Fruit fly (Drosophila melanogaster) whole organism, prepupa: ENCODE measurements around the gene CG6689.

Source experiments
- Blimp-1 ChIP-seq: fragments of 200-800 bp; sonication (Bioruptor generic); optimal IDR thresholded peaks from 3 replicates; lab custom pipeline; 2017; ENCODE audit warnings: missing biosample characterization, missing genetic modification characterization, mild to moderate bottlenecking, moderate library complexity, missing genetic modification reagents
- CG10631 ChIP-seq: fragments of 200-800 bp; sonication (Bioruptor generic); optimal IDR thresholded peaks from 2 replicates; lab custom pipeline; 2016; ENCODE audit warnings: missing biosample characterization, missing genetic modification characterization
- CG11294 ChIP-seq: fragments of 200-800 bp; sonication (Bioruptor generic); IDR thresholded peaks from 2 replicates; pipeline ENCODE4 v1.3.6; 2022; ENCODE audit warnings: missing biosample characterization, missing genetic modification characterization
- CG11762 ChIP-seq: fragments of 200-800 bp; sonication (Bioruptor generic); optimal IDR thresholded peaks from 3 replicates; lab custom pipeline; 2016; ENCODE audit warnings: missing biosample characterization, missing genetic modification characterization; ENCODE audit not compliant: insufficient read depth
- CG11902 ChIP-seq: fragments of 200-800 bp; sonication (Bioruptor generic); optimal IDR thresholded peaks from 3 replicates; lab custom pipeline; 2016; ENCODE audit warnings: missing biosample characterization, missing genetic modification characterization
- CG15336 ChIP-seq: fragments of 200-800 bp; sonication (Bioruptor generic); IDR thresholded peaks from 2 replicates; pipeline ENCODE4 v1.3.6; 2022; ENCODE audit warnings: missing biosample characterization, missing genetic modification characterization
- CG3032 ChIP-seq: fragments of 200-800 bp; optimal IDR thresholded peaks from 2 replicates; lab custom pipeline; 2019; ENCODE audit warnings: missing biosample characterization, mild to moderate bottlenecking, missing genetic modification characterization, moderate library complexity
- CG31627 ChIP-seq: fragments of 200-800 bp; sonication (Bioruptor generic); optimal IDR thresholded peaks from 3 replicates; lab custom pipeline; 2016; ENCODE audit warnings: missing biosample characterization, missing genetic modification characterization
- CG32006 ChIP-seq: fragments of 200-800 bp; sonication (Bioruptor generic); optimal IDR thresholded peaks from 3 replicates; lab custom pipeline; 2017; ENCODE audit warnings: missing biosample characterization, mild to moderate bottlenecking, missing genetic modification characterization
- CG34406 ChIP-seq: fragments of 200-800 bp; sonication (Bioruptor generic); optimal IDR thresholded peaks from 3 replicates; lab custom pipeline; 2016; ENCODE audit warnings: missing biosample characterization, missing genetic modification characterization
- CG3919 ChIP-seq: fragments of 200-800 bp; sonication (Bioruptor generic); optimal IDR thresholded peaks from 3 replicates; lab custom pipeline; 2016; ENCODE audit warnings: missing biosample characterization, missing genetic modification characterization
- CG6163 ChIP-seq: fragments of 200-800 bp; sonication (Bioruptor generic); IDR thresholded peaks from 3 replicates; pipeline ENCODE4 v1.3.6; 2022; ENCODE audit warnings: missing biosample characterization, missing genetic modification characterization
- CG6276 ChIP-seq: fragments of 200-800 bp; sonication (Bioruptor generic); optimal IDR thresholded peaks from 2 replicates; lab custom pipeline; 2017; ENCODE audit warnings: missing biosample characterization, mild to moderate bottlenecking, missing genetic modification characterization
- CG6792 ChIP-seq: fragments of 200-800 bp; sonication (Bioruptor generic); optimal IDR thresholded peaks from 3 replicates; lab custom pipeline; 2016; ENCODE audit warnings: missing biosample characterization, missing genetic modification characterization
- CG6808 ChIP-seq: fragments of 200-800 bp; sonication (Bioruptor generic); optimal IDR thresholded peaks from 3 replicates; lab custom pipeline; 2017; ENCODE audit warnings: missing biosample characterization, missing genetic modification characterization, mild to moderate bottlenecking, moderate library complexity, missing genetic modification reagents
- CG6854 ChIP-seq: fragments of 200-800 bp; sonication (Bioruptor generic); optimal IDR thresholded peaks from 2 replicates; lab custom pipeline; 2017; ENCODE audit warnings: missing biosample characterization, mild to moderate bottlenecking, missing genetic modification characterization
- CG7368 ChIP-seq: fragments of 200-800 bp; sonication (Bioruptor generic); optimal IDR thresholded peaks from 3 replicates; lab custom pipeline; 2016; ENCODE audit warnings: missing biosample characterization, missing genetic modification characterization
- CG8119 ChIP-seq: fragments of 200-800 bp; sonication (Bioruptor generic); IDR thresholded peaks from 3 replicates; pipeline ENCODE4 v1.3.6; 2022; ENCODE audit warnings: missing biosample characterization, missing genetic modification characterization
- CG8319 ChIP-seq: fragments of 200-800 bp; sonication (Bioruptor generic); optimal IDR thresholded peaks from 3 replicates; lab custom pipeline; 2016; ENCODE audit warnings: missing biosample characterization, missing genetic modification characterization
- CG8632 ChIP-seq: fragments of 200-800 bp; sonication (Bioruptor generic); optimal IDR thresholded peaks from 3 replicates; lab custom pipeline; 2016; ENCODE audit warnings: missing biosample characterization, missing genetic modification characterization
- CG9139 ChIP-seq: fragments of 200-800 bp; sonication (Bioruptor generic); optimal IDR thresholded peaks from 3 replicates; lab custom pipeline; 2017; ENCODE audit warnings: missing biosample characterization, mild to moderate bottlenecking, missing genetic modification characterization
- Eip75B ChIP-seq: fragments of 200-800 bp; sonication (Bioruptor generic); optimal IDR thresholded peaks from 3 replicates; lab custom pipeline; 2016; ENCODE audit warnings: missing biosample characterization, missing genetic modification characterization
- Eip78C ChIP-seq: fragments of 200-800 bp; sonication (Bioruptor generic); peaks from one replicate; lab custom pipeline; 2016; ENCODE audit warnings: missing biosample characterization, missing genetic modification characterization
- Eip93F ChIP-seq: fragments of 200-800 bp; sonication (Bioruptor generic); optimal IDR thresholded peaks from 2 replicates; lab custom pipeline; 2016; ENCODE audit warnings: missing biosample characterization, mild to moderate bottlenecking, missing genetic modification characterization
- Gug ChIP-seq: fragments of 200-800 bp; sonication (Bioruptor generic); IDR thresholded peaks from 2 replicates; pipeline ENCODE4 v1.3.6; 2022; ENCODE audit warnings: missing biosample characterization, missing genetic modification characterization
- Hr38 ChIP-seq: sonication (Bioruptor generic); optimal IDR thresholded peaks from 2 replicates; lab custom pipeline; 2016; ENCODE audit warnings: missing biosample characterization, missing genetic modification characterization
- Hr39 ChIP-seq: fragments of 200-800 bp; sonication (Bioruptor generic); optimal IDR thresholded peaks from 2 replicates; lab custom pipeline; 2016; ENCODE audit warnings: missing biosample characterization, missing genetic modification characterization
- Lpt ChIP-seq: fragments of 200-800 bp; sonication (Bioruptor generic); optimal IDR thresholded peaks from 3 replicates; lab custom pipeline; 2016; ENCODE audit warnings: missing biosample characterization, missing genetic modification characterization
- Smox ChIP-seq: fragments of 200-800 bp; sonication (Bioruptor generic); optimal IDR thresholded peaks from 3 replicates; lab custom pipeline; 2016; ENCODE audit warnings: missing biosample characterization, missing genetic modification characterization
- Sox102F ChIP-seq: fragments of 200-800 bp; sonication (Bioruptor generic); optimal IDR thresholded peaks from 2 replicates; lab custom pipeline; 2016; ENCODE audit warnings: missing biosample characterization, mild to moderate bottlenecking, missing genetic modification characterization
- Sox14 ChIP-seq: fragments of 200-800 bp; sonication (Bioruptor generic); optimal IDR thresholded peaks from 3 replicates; lab custom pipeline; 2016; ENCODE audit warnings: missing biosample characterization, missing genetic modification characterization
- achi ChIP-seq: fragments of 200-800 bp; sonication (Bioruptor generic); optimal IDR thresholded peaks from 3 replicates; lab custom pipeline; 2016; ENCODE audit warnings: missing biosample characterization, missing genetic modification characterization
- acj6 ChIP-seq: fragments of 200-800 bp; sonication (Bioruptor generic); optimal IDR thresholded peaks from 3 replicates; lab custom pipeline; 2016; ENCODE audit warnings: missing biosample characterization, missing genetic modification characterization
- cyc ChIP-seq: fragments of 200-800 bp; sonication (Bioruptor generic); optimal IDR thresholded peaks from 3 replicates; lab custom pipeline; 2016; ENCODE audit warnings: missing biosample characterization, missing genetic modification characterization
- dac ChIP-seq: fragments of 200-800 bp; sonication (Bioruptor generic); optimal IDR thresholded peaks from 2 replicates; lab custom pipeline; 2017; ENCODE audit warnings: missing biosample characterization, mild to moderate bottlenecking, missing genetic modification characterization
- eg ChIP-seq: fragments of 200-800 bp; sonication (Bioruptor generic); IDR thresholded peaks from 3 replicates; pipeline ENCODE4 v1.3.6; 2022; ENCODE audit warnings: missing biosample characterization, missing genetic modification characterization
- esn ChIP-seq: fragments of 200-800 bp; sonication (Bioruptor generic); optimal IDR thresholded peaks from 2 replicates; lab custom pipeline; 2016; ENCODE audit warnings: missing biosample characterization, mild to moderate bottlenecking, missing genetic modification characterization, moderate library complexity
- fd59A ChIP-seq: fragments of 200-800 bp; sonication (Bioruptor generic); optimal IDR thresholded peaks from 2 replicates; lab custom pipeline; 2017; ENCODE audit warnings: missing biosample characterization, mild to moderate bottlenecking, missing genetic modification characterization, missing genetic modification reagents
- fkh ChIP-seq: fragments of 200-800 bp; sonication (Bioruptor generic); optimal IDR thresholded peaks from 3 replicates; lab custom pipeline; 2017; ENCODE audit warnings: missing biosample characterization, mild to moderate bottlenecking, missing genetic modification characterization, moderate library complexity
- lz ChIP-seq: fragments of 200-800 bp; sonication (Bioruptor generic); optimal IDR thresholded peaks from 3 replicates; lab custom pipeline; 2016; ENCODE audit warnings: missing biosample characterization, missing genetic modification characterization
- net ChIP-seq: fragments of 200-800 bp; sonication (Bioruptor generic); optimal IDR thresholded peaks from 3 replicates; lab custom pipeline; 2016; ENCODE audit warnings: missing biosample characterization, missing genetic modification characterization
- pdm3 ChIP-seq: fragments of 200-800 bp; sonication (Bioruptor generic); optimal IDR thresholded peaks from 3 replicates; lab custom pipeline; 2016; ENCODE audit warnings: missing biosample characterization, missing genetic modification characterization
- salr ChIP-seq, 2 experiments: fragments of 200-800 bp; sonication (Bioruptor generic); optimal IDR thresholded peaks; 3 replicates each; lab custom pipeline; 2016 to 2018; ENCODE audit warnings: missing biosample characterization in 2 of 2, missing genetic modification characterization in 2 of 2, mild to moderate bottlenecking in 1 of 2
- spab ChIP-seq: fragments of 200-800 bp; sonication (Bioruptor generic); optimal IDR thresholded peaks from 2 replicates; lab custom pipeline; 2017; ENCODE audit warnings: missing biosample characterization, mild to moderate bottlenecking, missing genetic modification characterization, missing genetic modification reagents
- ss ChIP-seq, 2 experiments: fragments of 200-800 bp; sonication (Bioruptor generic); optimal IDR thresholded peaks; 2 replicates in 1 of 2; 3 replicates in 1 of 2; lab custom pipeline; 2017 to 2018; ENCODE audit warnings: mild to moderate bottlenecking in 2 of 2, missing biosample characterization in 2 of 2, missing genetic modification characterization in 2 of 2, moderate library complexity in 1 of 2
- svp ChIP-seq: fragments of 200-800 bp; sonication (Bioruptor generic); peaks from one replicate; lab custom pipeline; 2016; ENCODE audit warnings: missing biosample characterization, missing genetic modification characterization

CG6689 gene

DNA sequence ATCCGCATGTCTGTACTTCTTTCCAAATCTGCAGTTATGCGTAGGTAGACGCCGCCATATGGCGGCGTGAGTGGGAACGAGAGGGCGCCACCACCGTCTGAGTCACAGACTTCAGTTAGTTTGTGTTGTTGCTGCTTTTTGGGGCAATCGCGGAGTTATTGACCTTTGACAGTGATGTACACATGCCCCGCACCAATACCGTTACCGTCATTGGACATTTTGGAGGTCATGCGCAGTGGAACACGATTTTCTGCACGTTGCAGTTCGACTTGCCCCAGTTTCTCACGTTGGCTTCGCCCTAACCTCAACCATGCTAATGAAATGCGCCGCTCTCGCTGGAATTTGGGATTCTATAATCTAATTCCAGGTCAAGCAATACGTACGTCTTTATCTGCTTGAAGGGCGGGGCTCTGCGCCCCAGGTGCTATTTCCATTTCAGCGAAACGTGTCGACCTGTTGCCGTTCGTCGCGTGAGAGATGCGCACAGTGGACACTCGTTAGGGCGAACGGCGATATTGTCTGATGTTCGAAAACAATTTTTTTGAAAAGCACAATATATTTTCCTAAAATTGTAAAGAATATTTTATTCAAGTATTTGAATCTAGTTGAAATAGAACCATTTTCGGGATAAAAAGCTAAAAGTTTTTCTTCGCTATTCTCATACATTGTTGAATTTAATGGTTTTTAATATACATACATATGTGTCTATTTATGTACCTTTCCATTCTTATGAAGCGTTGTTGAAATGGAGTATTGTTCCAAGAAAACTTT lies 8.4 kb downstream of the CG6689 start (continued):
- TF ChIP-seq CG11294 (GFP tag; lab: Robert Waterston, UW) (no peak), net (GFP tag; lab: Kevin White, UChicago) (peak; percentile 72), CG8319 (peak; percentile 7), Eip93F (GFP tag; lab: Kevin White, UChicago) (peak; percentile 8), Lpt (GFP tag; lab: Kevin White, UChicago) (peak; percentile 36), fd59A (peak; percentile 7), Hr38 (GFP tag; lab: Kevin White, UChicago) (no peak), svp (GFP tag; lab: Kevin White, UChicago) (peak; percentile 95), CG9139 (GFP tag; lab: Kevin White, UChicago) (no peak), achi (peak; percentile 67), CG11902 (GFP tag; lab: Kevin White, UChicago) (peak; percentile 50), Sox102F (GFP tag; lab: Kevin White, UChicago) (peak; percentile 72), acj6 (GFP tag; lab: Kevin White, UChicago) (peak; percentile 64), lz (GFP tag; lab: Kevin White, UChicago) (peak; percentile 83), CG8632 (peak; percentile 54), Eip78C (peak; percentile 88), CG8119 (GFP tag; lab: Robert Waterston, UW) (peak; percentile 53; the same call in 2 of the 3 replicates), CG6808 (peak; percentile 14), Gug (GFP tag; lab: Robert Waterston, UW) (peak; percentile 55), Sox14 (GFP tag; lab: Kevin White, UChicago) (peak; percentile 72), fkh (GFP tag; lab: Kevin White, UChicago) (no peak), CG31627 (GFP tag; lab: Kevin White, UChicago) (peak; percentile 83), CG32006 (GFP tag; lab: Kevin White, UChicago) (peak; percentile 65), esn (GFP tag; lab: Kevin White, UChicago) (peak; percentile 83), CG11762 (no peak), CG3919 (peak; percentile 72), CG15336 (GFP tag; lab: Robert Waterston, UW) (peak; percentile 69), dac (GFP tag; lab: Kevin White, UChicago) (peak; percentile 21), Blimp-1 (GFP tag; lab: Kevin White, UChicago) (peak; percentile 28), eg (GFP tag; lab: Robert Waterston, UW) (peak; percentile 80)

DNA sequence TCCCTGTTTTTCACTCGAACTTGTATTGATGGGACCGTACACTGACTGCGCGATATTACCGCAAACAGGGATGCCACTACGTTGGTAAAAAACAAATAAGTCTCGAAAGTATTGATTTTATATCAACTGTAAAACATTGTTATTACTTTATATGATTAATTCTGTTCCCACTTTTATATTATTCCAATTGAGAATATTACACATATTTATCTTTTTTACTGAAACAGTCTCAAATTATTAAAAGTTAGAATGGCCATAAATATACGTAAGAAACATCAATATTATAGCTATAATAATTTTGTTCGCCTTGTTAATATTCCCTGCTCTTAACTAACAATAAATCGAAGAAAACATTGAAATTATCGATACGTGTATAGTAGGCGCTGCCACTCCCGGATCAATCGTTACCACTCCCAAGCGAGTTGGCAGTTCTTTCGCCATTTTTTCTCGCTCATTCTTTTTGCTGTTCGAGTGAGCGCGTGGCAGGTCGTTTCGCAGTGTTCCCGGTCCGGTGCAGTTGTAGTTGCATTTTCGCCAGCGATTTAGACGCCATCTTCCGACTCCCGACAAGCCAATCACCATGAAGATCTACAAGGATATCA lies 10.0 kb downstream of the CG6689 start, which contains the start of the genes SdhC and Tctp:
SdhC (minus strand) TSS at position 49 of the 602 bp plus-strand sequence.
Tctp (plus strand) TSS at position 447 of the 602 bp plus-strand sequence.
- TF ChIP-seq Eip75B (GFP tag; lab: Kevin White, UChicago) (peak; percentile 59), CG8632 (no peak), net (GFP tag; lab: Kevin White, UChicago) (peak; percentile 5), CG7368 (GFP tag; lab: Kevin White, UChicago) (no peak), ss (GFP tag; optimal IDR thresholded peaks at IDR 0.05; lab: Kevin White, UChicago) (peak; percentile 14 to 39), CG10631 (peak; percentile 62), CG11762 (no peak), pdm3 (GFP tag; lab: Kevin White, UChicago) (peak; percentile 52), fkh (GFP tag; lab: Kevin White, UChicago) (peak; percentile 83), Eip93F (GFP tag; lab: Kevin White, UChicago) (no peak), salr (GFP tag; optimal IDR thresholded peaks at IDR 0.05; lab: Kevin White, UChicago) (peak in 1 of 2 experiments; percentile 10), CG6163 (GFP tag; lab: Robert Waterston, UW) (peak; percentile 42; the same call in 2 of the 3 replicates), CG6276 (GFP tag; lab: Kevin White, UChicago) (no peak), cyc (GFP tag; lab: Kevin White, UChicago) (peak; percentile 10), CG6854 (GFP tag; lab: Kevin White, UChicago) (peak; percentile 66), CG3919 (peak; percentile 59), acj6 (GFP tag; lab: Kevin White, UChicago) (peak; percentile 24), CG6792 (GFP tag; lab: Kevin White, UChicago) (peak; percentile 30), Lpt (GFP tag; lab: Kevin White, UChicago) (peak; percentile 31), Hr39 (GFP tag; lab: Kevin White, UChicago) (peak; percentile 12), CG34406 (GFP tag; lab: Kevin White, UChicago) (peak; percentile 33), Smox (GFP tag; lab: Kevin White, UChicago) (peak; percentile 47), lz (GFP tag; lab: Kevin White, UChicago) (peak; percentile 47), spab (no peak), CG8119 (GFP tag; lab: Robert Waterston, UW) (0 out of 3 replicates have a peak, but pooled peaks have one; percentile 12), CG31627 (GFP tag; lab: Kevin White, UChicago) (peak; percentile 36), svp (GFP tag; lab: Kevin White, UChicago) (peak; percentile 74), CG8319 (no peak), dac (GFP tag; lab: Kevin White, UChicago) (no peak), Eip78C (peak; percentile 85), CG3032 (peak; percentile 23)
